Fruit fly (Drosophila melanogaster): ENCODE data around the gene comm3.

The comm3 gene

DNA sequence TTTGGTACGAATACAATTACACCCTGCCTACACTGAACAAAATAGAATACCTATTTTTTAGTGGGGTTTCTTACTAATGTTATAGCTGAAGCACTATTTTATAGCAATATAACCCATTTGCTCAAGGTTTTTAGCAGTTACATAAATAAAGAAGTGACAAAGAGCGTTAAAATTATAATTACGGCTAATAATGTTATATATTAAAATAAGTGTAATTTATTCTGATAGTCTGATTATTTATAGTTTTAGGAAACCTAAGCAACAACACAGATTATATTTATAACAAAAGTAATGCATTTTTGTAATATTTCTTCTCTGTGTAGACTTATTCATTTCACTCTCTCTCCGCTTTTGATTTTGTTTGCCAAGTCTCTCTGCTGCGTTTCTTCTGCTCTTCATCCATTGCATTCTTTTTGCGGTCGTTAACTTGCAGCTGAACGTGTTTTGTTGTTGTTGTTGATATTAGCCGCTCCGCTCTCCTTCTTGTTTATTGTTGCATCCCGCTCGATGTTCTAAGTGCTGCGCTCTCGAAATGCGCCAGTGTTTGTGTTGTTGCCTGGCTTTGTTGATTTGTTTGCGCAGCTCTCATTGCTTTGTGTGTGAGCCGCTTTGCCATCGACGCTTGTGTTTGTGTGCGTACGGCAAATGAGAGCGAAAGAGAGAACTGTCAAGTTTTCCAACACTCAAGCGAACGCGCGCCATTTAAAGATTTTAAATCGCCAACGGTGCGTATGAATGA, 21.7 kb downstream of the comm3 start (continued):
- TF ChIP-seq gsb-n (tag; optimal IDR thresholded peaks at IDR 0.05) (peak; percentile 91), chif (GFP tag; optimal IDR thresholded peaks at IDR 0.05) (peak; percentile 23 to 65), CG13894 (tag; optimal IDR thresholded peaks at IDR 0.05) (peak; percentile 25), kay (GFP tag; optimal IDR thresholded peaks at IDR 0.05) (peak; percentile 59), bbx (GFP tag; IDR thresholded peaks at IDR 0.05; ENCODE audit: partially characterized antibody) (no peak), Mrtf (GFP tag; IDR thresholded peaks at IDR 0.05) (peak; percentile 66; the same call in 1 of the 3 replicates), kni (GFP tag; optimal IDR thresholded peaks at IDR 0.05) (peak; percentile 80), Sry-β (GFP tag; optimal IDR thresholded peaks at IDR 0.05) (peak; percentile 44), corto (GFP tag; optimal IDR thresholded peaks at IDR 0.05) (peak; percentile 62), CG4282 (GFP tag; optimal IDR thresholded peaks at IDR 0.05) (no peak), Med (GFP tag) (peak; percentile 92), da (GFP tag; optimal IDR thresholded peaks at IDR 0.05) (no peak), CG8359 (GFP tag; optimal IDR thresholded peaks at IDR 0.05; ENCODE audit: borderline replicate concordance) (peak; percentile 56), E2f1 (GFP tag; IDR thresholded peaks at IDR 0.05) (peak; percentile 83), CG10462 (GFP tag; optimal IDR thresholded peaks at IDR 0.05) (peak; percentile 78), CG8388 (GFP tag; optimal IDR thresholded peaks at IDR 0.05) (peak; percentile 93), cato (GFP tag; optimal IDR thresholded peaks at IDR 0.05; ENCODE audit: borderline replicate concordance) (peak; percentile 66), Oli (tag; optimal IDR thresholded peaks at IDR 0.05) (peak; percentile 95), CG6254 (GFP tag; optimal IDR thresholded peaks at IDR 0.05) (peak; percentile 87), GATAe (GFP tag; conservative IDR thresholded peaks at IDR 0.05) (peak; percentile 41; the same call in 1 of the 2 replicates), CG9797 (GFP tag; optimal IDR thresholded peaks at IDR 0.05) (peak; percentile 11), MTF-1 (GFP tag; optimal IDR thresholded peaks at IDR 0.05; ENCODE audit: borderline replicate concordance) (peak; percentile 74), CTCF (GFP tag; optimal IDR thresholded peaks at IDR 0.05) (peak; percentile 42), CkIIα-i1 (GFP tag; IDR thresholded peaks at IDR 0.05) (no peak), CG31224 (GFP tag; IDR thresholded peaks at IDR 0.05) (peak; percentile 80), CG3065 (GFP tag; optimal IDR thresholded peaks at IDR 0.05) (peak; percentile 57), Sry-δ (GFP tag; optimal IDR thresholded peaks at IDR 0.05) (no peak), sd (tag; optimal IDR thresholded peaks at IDR 0.05) (peak; percentile 59), CHES-1-like (GFP tag; optimal IDR thresholded peaks at IDR 0.05) (peak; percentile 1), Usf (GFP tag; optimal IDR thresholded peaks at IDR 0.05) (peak; percentile 74), row (GFP tag; IDR thresholded peaks at IDR 0.05) (peak; percentile 85), CG2199 (GFP tag; IDR thresholded peaks at IDR 0.05) (0 out of 3 replicates have a peak, but pooled peaks have one; percentile 13), Hmx (GFP tag; optimal IDR thresholded peaks at IDR 0.05) (peak; percentile 44), CG4854 (GFP tag; optimal IDR thresholded peaks at IDR 0.05) (peak; percentile 9), Oaz (GFP tag; IDR thresholded peaks at IDR 0.05) (peak; percentile 66), bcd (GFP tag; optimal IDR thresholded peaks at IDR 0.05) (peak; percentile 93), esg (GFP tag; conservative IDR thresholded peaks at IDR 0.05) (peak; percentile 84), cwo (GFP tag; optimal IDR thresholded peaks at IDR 0.05) (peak; percentile 88), cad (GFP tag; optimal IDR thresholded peaks at IDR 0.05) (no peak), CG2889 (GFP tag; IDR thresholded peaks at IDR 0.05) (peak; percentile 59), Xrp1 (GFP tag; IDR thresholded peaks at IDR 0.05) (peak; percentile 84), otp (GFP tag; IDR thresholded peaks at IDR 0.05) (peak; percentile 21; the same call in 1 of the 3 replicates), sens-2 (GFP tag; IDR thresholded peaks at IDR 0.05) (peak; percentile 69), bab2 (GFP tag; optimal IDR thresholded peaks at IDR 0.05) (peak; percentile 34), CG4617 (GFP tag; optimal IDR thresholded peaks at IDR 0.05; ENCODE audit: borderline replicate concordance) (peak; percentile 57), D19B (GFP tag; optimal IDR thresholded peaks at IDR 0.05) (peak; percentile 78), tup (GFP tag; optimal IDR thresholded peaks at IDR 0.05) (peak; percentile 16), CG6175 (GFP tag; IDR thresholded peaks at IDR 0.05) (no peak), CG1602 (GFP tag; optimal IDR thresholded peaks at IDR 0.05) (peak; percentile 88), CrebB (tag; optimal IDR thresholded peaks at IDR 0.05) (peak; percentile 52)
